Fruit fly (Drosophila melanogaster) whole organism, embryonic: ENCODE measurements around the gene Rpn2.

Source experiments
- Blimp-1 ChIP-seq: fragments of 200-800 bp; sonication (Bioruptor generic); optimal IDR thresholded peaks from 3 replicates; lab custom pipeline; 2018; ENCODE audit warnings: missing biosample characterization, missing genetic modification characterization, mild to moderate bottlenecking, moderate library complexity, missing genetic modification reagents
- CG10209 ChIP-seq: fragments of 200-800 bp; sonication (Bioruptor generic); optimal IDR thresholded peaks from 3 replicates; lab custom pipeline; 2017; ENCODE audit warnings: missing biosample characterization, mild to moderate bottlenecking, missing genetic modification characterization, missing genetic modification reagents
- CG10959 ChIP-seq: fragments of 200-800 bp; sonication (Bioruptor generic); IDR thresholded peaks from 2 replicates; pipeline ENCODE4 v1.3.6; 2022; ENCODE audit warnings: missing biosample characterization, missing genetic modification characterization
- CG11398 ChIP-seq: fragments of 200-800 bp; sonication (Bioruptor generic); optimal IDR thresholded peaks from 2 replicates; lab custom pipeline; 2016; ENCODE audit warnings: missing biosample characterization, missing genetic modification characterization
- CG11560 ChIP-seq: fragments of 200-800 bp; sonication (Bioruptor generic); IDR thresholded peaks from 3 replicates; pipeline ENCODE4 v1.3.6; 2022; ENCODE audit warnings: missing biosample characterization, missing genetic modification characterization
- CG11696 ChIP-seq: fragments of 200-800 bp; sonication (Bioruptor generic); IDR thresholded peaks from 2 replicates; pipeline ENCODE4 v1.3.6; 2022; ENCODE audit warnings: missing biosample characterization, missing genetic modification characterization
- CG12236 ChIP-seq: fragments of 200-800 bp; sonication (Bioruptor generic); optimal IDR thresholded peaks from 2 replicates; lab custom pipeline; 2016; ENCODE audit warnings: missing biosample characterization, missing genetic modification characterization
- CG13287 ChIP-seq: fragments of 200-800 bp; sonication (Bioruptor generic); IDR thresholded peaks from 2 replicates; pipeline ENCODE4 v1.3.6; 2022; ENCODE audit warnings: missing biosample characterization, missing genetic modification characterization; ENCODE audit not compliant: partially characterized antibody
- CG15073 ChIP-seq: fragments of 200-800 bp; sonication (Bioruptor generic); optimal IDR thresholded peaks from 2 replicates; lab custom pipeline; 2016; ENCODE audit warnings: missing biosample characterization, missing genetic modification characterization
- CG15514 ChIP-seq: fragments of 200-800 bp; sonication (Bioruptor generic); optimal IDR thresholded peaks from 3 replicates; lab custom pipeline; 2017; ENCODE audit warnings: missing biosample characterization, missing genetic modification characterization, mild to moderate bottlenecking, moderate library complexity, missing genetic modification reagents
- CG1602 ChIP-seq: fragments of 200-800 bp; sonication (Bioruptor generic); optimal IDR thresholded peaks from 3 replicates; lab custom pipeline; 2016; ENCODE audit warnings: missing biosample characterization, missing genetic modification characterization
- CG17359 ChIP-seq: fragments of 200-800 bp; sonication (Bioruptor generic); optimal IDR thresholded peaks from 3 replicates; lab custom pipeline; 2018; ENCODE audit warnings: missing biosample characterization, mild to moderate bottlenecking, missing genetic modification characterization, moderate library complexity
- CG17829 ChIP-seq: fragments of 200-800 bp; optimal IDR thresholded peaks from 2 replicates; lab custom pipeline; 2019; ENCODE audit warnings: missing biosample characterization, mild to moderate bottlenecking, missing genetic modification characterization, moderate library complexity
- CG2202 ChIP-seq: fragments of 200-800 bp; sonication (Bioruptor generic); optimal IDR thresholded peaks from 2 replicates; lab custom pipeline; 2018; ENCODE audit warnings: missing biosample characterization, mild to moderate bottlenecking, missing genetic modification characterization
- CG30431 ChIP-seq: fragments of 200-800 bp; sonication (Bioruptor generic); optimal IDR thresholded peaks from 2 replicates; lab custom pipeline; 2017; ENCODE audit warnings: missing biosample characterization, missing genetic modification characterization
- CG31388 ChIP-seq: fragments of 200-800 bp; sonication (Bioruptor generic); optimal IDR thresholded peaks from 2 replicates; lab custom pipeline; 2016; ENCODE audit warnings: missing biosample characterization, missing genetic modification characterization
- CG4820 ChIP-seq: fragments of 200-800 bp; sonication (Bioruptor generic); optimal IDR thresholded peaks from 3 replicates; lab custom pipeline; 2016; ENCODE audit warnings: missing biosample characterization, missing genetic modification characterization
- CG6813 ChIP-seq: fragments of 200-800 bp; sonication (Bioruptor generic); optimal IDR thresholded peaks from 2 replicates; lab custom pipeline; 2017; ENCODE audit warnings: missing biosample characterization, missing genetic modification characterization, mild to moderate bottlenecking, moderate library complexity, missing genetic modification reagents
- CG6854 ChIP-seq: fragments of 200-800 bp; sonication (Bioruptor generic); optimal IDR thresholded peaks from 3 replicates; lab custom pipeline; 2017; ENCODE audit warnings: missing biosample characterization, mild to moderate bottlenecking, missing genetic modification characterization
- CG7271 ChIP-seq: fragments of 200-800 bp; sonication (Bioruptor generic); optimal IDR thresholded peaks from 2 replicates; lab custom pipeline; 2018; ENCODE audit warnings: missing biosample characterization, mild to moderate bottlenecking, missing genetic modification characterization, moderate library complexity
- CG8924 ChIP-seq: fragments of 200-800 bp; optimal IDR thresholded peaks from 3 replicates; lab custom pipeline; 2019; ENCODE audit warnings: missing biosample characterization, mild to moderate bottlenecking, missing genetic modification characterization, moderate library complexity
- D19B ChIP-seq: fragments of 200-800 bp; sonication (Bioruptor generic); optimal IDR thresholded peaks from 2 replicates; lab custom pipeline; 2017; ENCODE audit warnings: missing biosample characterization, mild to moderate bottlenecking, missing genetic modification characterization
- Drgx ChIP-seq: fragments of 200-800 bp; sonication (Bioruptor generic); IDR thresholded peaks from 2 replicates; pipeline ENCODE4 v1.3.6; 2022; ENCODE audit warnings: missing biosample characterization, missing genetic modification characterization
- Fer1 ChIP-seq: fragments of 200-800 bp; sonication (Bioruptor generic); optimal IDR thresholded peaks from 2 replicates; lab custom pipeline; 2017; ENCODE audit warnings: missing biosample characterization, mild to moderate bottlenecking, missing genetic modification characterization
- Fer2 ChIP-seq: fragments of 200-800 bp; sonication (Bioruptor generic); optimal IDR thresholded peaks from 2 replicates; lab custom pipeline; 2018; ENCODE audit warnings: missing biosample characterization, mild to moderate bottlenecking, missing genetic modification characterization, moderate library complexity
- HLH3B ChIP-seq: fragments of 200-800 bp; sonication (Bioruptor generic); IDR thresholded peaks from 2 replicates; pipeline ENCODE4 v1.3.6; 2022; ENCODE audit warnings: missing biosample characterization, missing genetic modification characterization
- Kr ChIP-seq: fragments of 200-800 bp; sonication (Bioruptor generic); optimal IDR thresholded peaks from 2 replicates; lab custom pipeline; 2017; ENCODE audit warnings: missing biosample characterization, mild to moderate bottlenecking, missing genetic modification characterization
- Meics ChIP-seq: fragments of 200-800 bp; sonication (Bioruptor generic); optimal IDR thresholded peaks from 2 replicates; lab custom pipeline; 2017; ENCODE audit warnings: missing biosample characterization, mild to moderate bottlenecking, missing genetic modification characterization
- Sry-δ ChIP-seq: fragments of 200-800 bp; sonication (Bioruptor generic); optimal IDR thresholded peaks from 2 replicates; lab custom pipeline; 2016; ENCODE audit warnings: missing biosample characterization, missing genetic modification characterization
- Trl ChIP-seq, 3 experiments: fragments of >200 bp in 2 of 3; fragments of 200-800 bp in 1 of 3; sonication (Bioruptor generic) in 1 of 3; optimal IDR thresholded peaks; 2 replicates in 1 of 3; 3 replicates in 2 of 3; lab custom pipeline; 2016 to 2017; ENCODE audit warnings: missing biosample characterization in 1 of 3, missing genetic modification characterization in 1 of 3
- YL-1 ChIP-seq: fragments of 200-800 bp; sonication (Bioruptor generic); optimal IDR thresholded peaks from 3 replicates; lab custom pipeline; 2017; ENCODE audit warnings: missing biosample characterization, mild to moderate bottlenecking, missing genetic modification characterization
- ase ChIP-seq: fragments of 200-800 bp; sonication (Bioruptor generic); IDR thresholded peaks from 3 replicates; pipeline ENCODE4 v1.3.6; 2022; ENCODE audit warnings: missing biosample characterization, missing genetic modification characterization
- cad ChIP-seq: fragments of >200 bp; optimal IDR thresholded peaks from 2 replicates; lab custom pipeline; 2017; ENCODE audit warnings: missing biosample characterization, missing genetic modification characterization
- caup ChIP-seq: fragments of 200-800 bp; sonication (Bioruptor generic); optimal IDR thresholded peaks from 3 replicates; lab custom pipeline; 2017; ENCODE audit warnings: missing biosample characterization, mild to moderate bottlenecking, missing genetic modification characterization, moderate library complexity; ENCODE audit not compliant: severe bottlenecking
- chinmo ChIP-seq: fragments of 200-800 bp; sonication (Bioruptor generic); IDR thresholded peaks from 4 replicates; pipeline ENCODE4 v1.3.6; 2022; ENCODE audit warnings: missing biosample characterization, missing genetic modification characterization; ENCODE audit not compliant: partially characterized antibody
- dpn ChIP-seq, 2 experiments: fragments of 200-800 bp; sonication (Bioruptor generic); optimal IDR thresholded peaks; 3 replicates each; lab custom pipeline; 2016; ENCODE audit warnings: missing biosample characterization in 2 of 2, missing genetic modification characterization in 2 of 2
- eyg ChIP-seq: fragments of 200-800 bp; sonication (Bioruptor generic); optimal IDR thresholded peaks from 3 replicates; lab custom pipeline; 2016; ENCODE audit warnings: missing biosample characterization, missing genetic modification characterization
- fru ChIP-seq: fragments of >200 bp; optimal IDR thresholded peaks from 2 replicates; lab custom pipeline; 2017
- gsb ChIP-seq: fragments of 200-800 bp; sonication (Bioruptor generic); IDR thresholded peaks from 2 replicates; pipeline ENCODE4 v1.3.6; 2022; ENCODE audit warnings: missing biosample characterization, missing genetic modification characterization
- hb ChIP-seq: fragments of 200-800 bp; sonication (Bioruptor generic); IDR thresholded peaks from 3 replicates; pipeline ENCODE4 v1.3.6; 2022; ENCODE audit warnings: missing biosample characterization, missing genetic modification characterization; ENCODE audit not compliant: partially characterized antibody
- ken ChIP-seq: fragments of 200-800 bp; sonication (Bioruptor generic); IDR thresholded peaks from 3 replicates; pipeline ENCODE4 v1.3.6; 2022; ENCODE audit warnings: missing biosample characterization, missing genetic modification characterization
- lab ChIP-seq: fragments of 200-800 bp; sonication (Bioruptor generic); optimal IDR thresholded peaks from 3 replicates; lab custom pipeline; 2017; ENCODE audit warnings: missing biosample characterization, missing genetic modification characterization, mild to moderate bottlenecking, moderate library complexity, missing genetic modification reagents
- lola ChIP-seq, 3 experiments: fragments of >200 bp in 2 of 3; fragments of 200-800 bp in 1 of 3; sonication (Bioruptor generic) in 1 of 3; optimal IDR thresholded peaks; 2 replicates each; lab custom pipeline; 2017 to 2019; ENCODE audit warnings: missing biosample characterization in 3 of 3, missing genetic modification characterization in 3 of 3, mild to moderate bottlenecking in 1 of 3, moderate library complexity in 1 of 3
- mirr ChIP-seq: fragments of 200-800 bp; sonication (Bioruptor generic); optimal IDR thresholded peaks from 3 replicates; lab custom pipeline; 2018; ENCODE audit warnings: missing biosample characterization, mild to moderate bottlenecking, missing genetic modification characterization
- nerfin-1 ChIP-seq: fragments of 200-800 bp; sonication (Bioruptor generic); optimal IDR thresholded peaks from 3 replicates; lab custom pipeline; 2019; ENCODE audit warnings: missing biosample characterization, mild to moderate bottlenecking, missing genetic modification characterization, moderate library complexity
- tap ChIP-seq: fragments of 200-800 bp; optimal IDR thresholded peaks from 3 replicates; lab custom pipeline; 2019; ENCODE audit warnings: missing biosample characterization, mild to moderate bottlenecking, missing genetic modification characterization, moderate library complexity
- wek ChIP-seq: fragments of 200-800 bp; sonication (Bioruptor generic); optimal IDR thresholded peaks from 3 replicates; lab custom pipeline; 2018; ENCODE audit warnings: missing biosample characterization, mild to moderate bottlenecking, missing genetic modification characterization, moderate library complexity
- wor ChIP-seq: fragments of 200-800 bp; sonication (Bioruptor generic); IDR thresholded peaks from 2 replicates; pipeline ENCODE4 v1.3.6; 2022; ENCODE audit warnings: missing biosample characterization, missing genetic modification characterization
- z ChIP-seq: fragments of 200-800 bp; sonication (Bioruptor generic); IDR thresholded peaks from 3 replicates; pipeline ENCODE4 v1.3.6; 2022; ENCODE audit warnings: missing biosample characterization, missing genetic modification characterization
- zf30C ChIP-seq: fragments of 200-800 bp; sonication (Bioruptor generic); optimal IDR thresholded peaks from 3 replicates; lab custom pipeline; 2018; ENCODE audit warnings: missing biosample characterization, mild to moderate bottlenecking, missing genetic modification characterization

The Rpn2 gene

DNA sequence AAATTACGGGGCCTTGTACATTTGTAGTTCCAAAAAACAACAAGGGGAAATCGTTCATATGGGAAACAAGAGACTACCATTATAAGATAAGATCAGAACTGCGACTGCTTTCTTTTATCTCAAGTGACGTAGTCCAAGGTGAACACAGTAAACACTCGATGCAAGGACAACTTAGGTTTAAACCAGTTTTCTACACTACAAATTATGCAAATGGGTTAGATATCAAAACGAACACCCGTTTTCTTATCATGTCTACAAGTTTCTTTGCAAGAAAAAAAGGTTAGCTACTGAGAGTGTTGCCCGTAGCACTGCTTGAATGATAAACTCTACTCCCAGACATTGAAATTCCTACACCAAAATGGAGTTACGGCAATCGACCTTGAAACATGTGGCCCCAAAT lies 29.2 kb upstream of the Rpn2 start (continued):
- TF ChIP-seq CG31388 (GFP tag; lab: Kevin White, UChicago) (no peak), mirr (GFP tag; lab: Kevin White, UChicago) (peak; percentile 4), tap (tag; lab: Kevin White, UChicago) (no peak), Trl (optimal IDR thresholded peaks at IDR 0.05; lab: Kevin White, UChicago) (no peak), Trl (GFP tag; optimal IDR thresholded peaks at IDR 0.05; lab: Kevin White, UChicago) (peak; percentile 45), hb (no peak), CG10209 (GFP tag; lab: Kevin White, UChicago) (peak; percentile 43), lab (GFP tag; lab: Kevin White, UChicago) (peak; percentile 50), Fer2 (no peak), nerfin-1 (peak; percentile 2), gsb (peak; percentile 46), D19B (GFP tag; lab: Kevin White, UChicago) (peak; percentile 22), CG11560 (tag; lab: Robert Waterston, UW) (0 out of 3 replicates have a peak, but pooled peaks have one; percentile 37), CG6813 (GFP tag; lab: Kevin White, UChicago) (peak; percentile 38), dpn (GFP tag; optimal IDR thresholded peaks at IDR 0.05; lab: Kevin White, UChicago) (peak; percentile 48 to 69), z (GFP tag; lab: Robert Waterston, UW) (no peak; the same call in 2 of the 3 replicates), zf30C (GFP tag; lab: Kevin White, UChicago) (no peak), Blimp-1 (GFP tag; lab: Kevin White, UChicago) (no peak), CG15514 (GFP tag; lab: Kevin White, UChicago) (peak; percentile 20), CG11696 (GFP tag; lab: Robert Waterston, UW) (0 out of 2 replicates have a peak, but pooled peaks have one; percentile 20), cad (GFP tag; lab: Kevin White, UChicago) (no peak), caup (peak; percentile 53), Meics (peak; percentile 38), Fer1 (GFP tag; lab: Kevin White, UChicago) (peak; percentile 30), Drgx (GFP tag; lab: Robert Waterston, UW) (peak; percentile 53), ase (GFP tag; lab: Robert Waterston, UW) (peak; percentile 37; the same call in 1 of the 3 replicates), CG1602 (GFP tag; lab: Kevin White, UChicago) (peak; percentile 57), CG15073 (no peak), CG7271 (tag; lab: Kevin White, UChicago) (no peak), CG2202 (tag; lab: Kevin White, UChicago) (no peak), Sry-δ (GFP tag; lab: Kevin White, UChicago) (peak; percentile 14), lola (GFP tag; optimal IDR thresholded peaks at IDR 0.05; lab: Kevin White, UChicago) (peak in 1 of 3 experiments; percentile 34), eyg (GFP tag; lab: Kevin White, UChicago) (no peak), CG8924 (tag; lab: Kevin White, UChicago) (peak; percentile 58), CG12236 (GFP tag; lab: Kevin White, UChicago) (peak; percentile 3), CG17359 (tag; lab: Kevin White, UChicago) (peak; percentile 52), CG30431 (GFP tag; lab: Kevin White, UChicago) (peak; percentile 58), CG11398 (GFP tag; lab: Kevin White, UChicago) (peak; percentile 34), wor (GFP tag; lab: Robert Waterston, UW) (no peak), CG17829 (peak; percentile 56), YL-1 (no peak), Kr (GFP tag; lab: Kevin White, UChicago) (no peak), CG10959 (GFP tag; lab: Robert Waterston, UW) (peak; percentile 70), ken (GFP tag; lab: Robert Waterston, UW) (peak; percentile 87), CG4820 (peak; percentile 49), chinmo (no peak), CG13287 (GFP tag; lab: Robert Waterston, UW) (no peak), CG6854 (GFP tag; lab: Kevin White, UChicago) (no peak), fru (lab: Kevin White, UChicago) (no peak), wek (peak; percentile 54), HLH3B (GFP tag; lab: Robert Waterston, UW) (peak; percentile 76)
